Fruit fly (Drosophila melanogaster) whole organism, embryonic: ENCODE data around the gene mRpL15.

Experiments
- Bgb ChIP-seq: fragments of 200-800 bp; sonication (Bioruptor generic); IDR thresholded peaks from 2 replicates; pipeline ENCODE4 v1.3.6; 2022; ENCODE audit warnings: missing biosample characterization, missing genetic modification characterization; ENCODE audit not compliant: partially characterized antibody
- CG10366 ChIP-seq: fragments of 200-800 bp; sonication (Bioruptor generic); IDR thresholded peaks from 2 replicates; pipeline ENCODE4 v1.3.6; 2022; ENCODE audit warnings: missing biosample characterization, missing genetic modification characterization
- CG10979 ChIP-seq: fragments of 200-800 bp; sonication (Bioruptor generic); optimal IDR thresholded peaks from 2 replicates; lab custom pipeline; 2018; ENCODE audit warnings: missing biosample characterization, mild to moderate bottlenecking, missing genetic modification characterization, moderate library complexity
- CG12071 ChIP-seq: fragments of 200-800 bp; sonication (Bioruptor generic); optimal IDR thresholded peaks from 3 replicates; lab custom pipeline; 2018; ENCODE audit warnings: missing biosample characterization, mild to moderate bottlenecking, missing genetic modification characterization
- CG12299 ChIP-seq: fragments of 200-800 bp; sonication (Bioruptor generic); optimal IDR thresholded peaks from 2 replicates; lab custom pipeline; 2018; ENCODE audit warnings: missing biosample characterization, mild to moderate bottlenecking, missing genetic modification characterization
- CG12659 ChIP-seq: fragments of 200-800 bp; sonication (Bioruptor generic); optimal IDR thresholded peaks from 3 replicates; lab custom pipeline; 2017; ENCODE audit warnings: mild to moderate bottlenecking, missing biosample characterization, missing genetic modification reagents, missing genetic modification characterization
- CG15073 ChIP-seq: fragments of 200-800 bp; sonication (Bioruptor generic); optimal IDR thresholded peaks from 2 replicates; lab custom pipeline; 2016; ENCODE audit warnings: missing biosample characterization, missing genetic modification characterization
- CG1602 ChIP-seq: fragments of 200-800 bp; sonication (Bioruptor generic); optimal IDR thresholded peaks from 3 replicates; lab custom pipeline; 2016; ENCODE audit warnings: missing biosample characterization, missing genetic modification characterization
- CG16779 ChIP-seq: fragments of 200-800 bp; sonication (Bioruptor generic); IDR thresholded peaks from 2 replicates; pipeline ENCODE4 v1.3.6; 2022; ENCODE audit warnings: missing biosample characterization, missing genetic modification characterization
- CG16813 ChIP-seq: fragments of 200-800 bp; sonication (Bioruptor generic); IDR thresholded peaks from 3 replicates; pipeline ENCODE4 v1.3.6; 2022; ENCODE audit warnings: missing biosample characterization, missing genetic modification characterization; ENCODE audit not compliant: partially characterized antibody
- CG17359 ChIP-seq: fragments of 200-800 bp; sonication (Bioruptor generic); optimal IDR thresholded peaks from 3 replicates; lab custom pipeline; 2018; ENCODE audit warnings: missing biosample characterization, mild to moderate bottlenecking, missing genetic modification characterization, moderate library complexity
- CG17568 ChIP-seq: fragments of 200-800 bp; sonication (Bioruptor generic); optimal IDR thresholded peaks from 2 replicates; lab custom pipeline; 2018; ENCODE audit warnings: missing biosample characterization, mild to moderate bottlenecking, missing genetic modification characterization, moderate library complexity
- CG2129 ChIP-seq: fragments of 200-800 bp; sonication (Bioruptor generic); IDR thresholded peaks from 2 replicates; pipeline ENCODE4 v1.3.6; 2022; ENCODE audit warnings: missing biosample characterization, missing genetic modification characterization; ENCODE audit not compliant: partially characterized antibody
- CG2199 ChIP-seq: fragments of 200-800 bp; sonication (Bioruptor generic); IDR thresholded peaks from 3 replicates; pipeline ENCODE4 v1.3.6; 2022; ENCODE audit warnings: missing biosample characterization, missing genetic modification characterization
- CG2202 ChIP-seq: fragments of 200-800 bp; sonication (Bioruptor generic); optimal IDR thresholded peaks from 2 replicates; lab custom pipeline; 2018; ENCODE audit warnings: missing biosample characterization, mild to moderate bottlenecking, missing genetic modification characterization
- CG4854 ChIP-seq: fragments of 200-800 bp; sonication (Bioruptor generic); optimal IDR thresholded peaks from 2 replicates; lab custom pipeline; 2016; ENCODE audit warnings: missing biosample characterization, missing genetic modification characterization, inconsistent platforms
- CG6689 ChIP-seq: fragments of 200-800 bp; sonication (Bioruptor generic); IDR thresholded peaks from 2 replicates; pipeline ENCODE4 v1.3.6; 2022; ENCODE audit warnings: missing biosample characterization, missing genetic modification characterization
- CG6854 ChIP-seq: fragments of 200-800 bp; sonication (Bioruptor generic); optimal IDR thresholded peaks from 3 replicates; lab custom pipeline; 2017; ENCODE audit warnings: missing biosample characterization, mild to moderate bottlenecking, missing genetic modification characterization
- CG8944 ChIP-seq: fragments of 200-800 bp; sonication (Bioruptor generic); optimal IDR thresholded peaks from 3 replicates; lab custom pipeline; 2016; ENCODE audit warnings: missing biosample characterization, missing genetic modification characterization
- CG9817 ChIP-seq: fragments of 200-800 bp; sonication (Bioruptor generic); optimal IDR thresholded peaks from 2 replicates; lab custom pipeline; 2018; ENCODE audit warnings: missing biosample characterization, mild to moderate bottlenecking, missing genetic modification characterization, moderate library complexity
- CoRest ChIP-seq: fragments of 200-800 bp; sonication (Bioruptor generic); optimal IDR thresholded peaks from 3 replicates; lab custom pipeline; 2018; ENCODE audit warnings: missing biosample characterization, mild to moderate bottlenecking, missing genetic modification characterization, moderate library complexity
- Dek ChIP-seq: fragments of 200-800 bp; sonication (Bioruptor generic); optimal IDR thresholded peaks from 3 replicates; lab custom pipeline; 2019; ENCODE audit warnings: missing biosample characterization, mild to moderate bottlenecking, missing genetic modification characterization, moderate library complexity
- Eip74EF ChIP-seq, 2 experiments: fragments of 200-800 bp in 1 of 2; fragments of >200 bp in 1 of 2; sonication (Bioruptor generic) in 1 of 2; optimal IDR thresholded peaks; 2 replicates each; lab custom pipeline; 2017 to 2019; ENCODE audit warnings: missing biosample characterization in 2 of 2, missing genetic modification characterization in 2 of 2, mild to moderate bottlenecking in 1 of 2, moderate library complexity in 1 of 2
- GATAe ChIP-seq: fragments of 200-800 bp; sonication (Bioruptor generic); conservative IDR thresholded peaks from 2 replicates; pipeline ENCODE4 v1.3.6; 2022; ENCODE audit warnings: missing biosample characterization, missing genetic modification characterization
- HmgZ ChIP-seq: fragments of 200-800 bp; sonication (Bioruptor generic); optimal IDR thresholded peaks from 2 replicates; lab custom pipeline; 2018; ENCODE audit warnings: missing biosample characterization, mild to moderate bottlenecking, missing genetic modification characterization
- Hr3 ChIP-seq: fragments of 200-800 bp; sonication (Bioruptor generic); optimal IDR thresholded peaks from 3 replicates; lab custom pipeline; 2016; ENCODE audit warnings: missing biosample characterization, missing genetic modification characterization
- Mes4 ChIP-seq: fragments of 200-800 bp; sonication (Bioruptor generic); optimal IDR thresholded peaks from 2 replicates; lab custom pipeline; 2016; ENCODE audit warnings: missing biosample characterization, missing genetic modification characterization
- Nf-YA ChIP-seq: fragments of 200-800 bp; sonication (Bioruptor generic); IDR thresholded peaks from 2 replicates; pipeline ENCODE4 v1.3.6; 2022; ENCODE audit warnings: missing biosample characterization, missing genetic modification characterization
- PHDP ChIP-seq: fragments of 200-800 bp; sonication (Bioruptor generic); optimal IDR thresholded peaks from 3 replicates; lab custom pipeline; 2018; ENCODE audit warnings: missing biosample characterization, mild to moderate bottlenecking, missing genetic modification characterization, moderate library complexity
- Rfx ChIP-seq: fragments of 200-800 bp; sonication (Bioruptor generic); IDR thresholded peaks from 2 replicates; pipeline ENCODE4 v1.3.6; 2022; ENCODE audit warnings: missing biosample characterization, missing genetic modification characterization
- Side ChIP-seq: fragments of 200-800 bp; sonication (Bioruptor generic); optimal IDR thresholded peaks from 2 replicates; lab custom pipeline; 2016; ENCODE audit warnings: missing biosample characterization, missing genetic modification characterization
- ab ChIP-seq: fragments of 200-800 bp; sonication (Bioruptor generic); optimal IDR thresholded peaks from 2 replicates; lab custom pipeline; 2016; ENCODE audit warnings: missing biosample characterization, missing genetic modification characterization
- ac ChIP-seq: fragments of 200-800 bp; sonication (Bioruptor generic); optimal IDR thresholded peaks from 3 replicates; lab custom pipeline; 2017; ENCODE audit warnings: missing biosample characterization, mild to moderate bottlenecking, missing genetic modification characterization
- aop ChIP-seq: fragments of 200-800 bp; sonication (Bioruptor generic); IDR thresholded peaks from 2 replicates; pipeline ENCODE4 v1.3.6; 2022; ENCODE audit warnings: missing biosample characterization, missing genetic modification characterization
- caup ChIP-seq: fragments of 200-800 bp; sonication (Bioruptor generic); optimal IDR thresholded peaks from 3 replicates; lab custom pipeline; 2017; ENCODE audit warnings: missing biosample characterization, mild to moderate bottlenecking, missing genetic modification characterization, moderate library complexity; ENCODE audit not compliant: severe bottlenecking
- fu2 ChIP-seq: fragments of 200-800 bp; sonication (Bioruptor generic); optimal IDR thresholded peaks from 2 replicates; lab custom pipeline; 2016; ENCODE audit warnings: missing biosample characterization, missing genetic modification characterization
- gfzf ChIP-seq: fragments of 200-800 bp; sonication (Bioruptor generic); optimal IDR thresholded peaks from 2 replicates; lab custom pipeline; 2016; ENCODE audit warnings: missing biosample characterization, mild to moderate bottlenecking, missing genetic modification characterization, moderate library complexity
- kah ChIP-seq: fragments of 200-800 bp; sonication (Bioruptor generic); optimal IDR thresholded peaks from 2 replicates; lab custom pipeline; 2018; ENCODE audit warnings: missing biosample characterization, mild to moderate bottlenecking, missing genetic modification characterization
- lilli ChIP-seq: fragments of 200-800 bp; sonication (Bioruptor generic); optimal IDR thresholded peaks from 3 replicates; lab custom pipeline; 2016; ENCODE audit warnings: missing biosample characterization, missing genetic modification characterization
- peb ChIP-seq: fragments of 200-800 bp; sonication (Bioruptor generic); IDR thresholded peaks from 2 replicates; pipeline ENCODE4 v1.3.6; 2022; ENCODE audit warnings: missing biosample characterization, missing genetic modification characterization
- pnt ChIP-seq: fragments of 200-800 bp; sonication (Bioruptor generic); optimal IDR thresholded peaks from 3 replicates; lab custom pipeline; 2016; ENCODE audit warnings: missing biosample characterization, missing genetic modification characterization
- repo ChIP-seq: fragments of 200-800 bp; sonication (Bioruptor generic); optimal IDR thresholded peaks from 2 replicates; lab custom pipeline; 2016; ENCODE audit warnings: missing biosample characterization, missing genetic modification characterization
- sens ChIP-seq: fragments of 200-800 bp; sonication (Bioruptor generic); peaks from one replicate; lab custom pipeline; 2016; ENCODE audit warnings: missing biosample characterization, missing genetic modification characterization
- slp2 ChIP-seq: fragments of 200-800 bp; sonication (Bioruptor generic); optimal IDR thresholded peaks from 2 replicates; lab custom pipeline; 2016; ENCODE audit warnings: missing biosample characterization, missing genetic modification characterization
- sob ChIP-seq: fragments of 200-800 bp; sonication (Bioruptor generic); IDR thresholded peaks from 2 replicates; pipeline ENCODE4 v1.3.6; 2022; ENCODE audit warnings: missing biosample characterization, missing genetic modification characterization
- tll ChIP-seq, 2 experiments: fragments of 200-800 bp in 1 of 2; fragments of >200 bp in 1 of 2; sonication (Bioruptor generic) in 1 of 2; optimal IDR thresholded peaks; 2 replicates each; lab custom pipeline; 2017 to 2019; ENCODE audit warnings: missing biosample characterization in 2 of 2, missing genetic modification characterization in 2 of 2, mild to moderate bottlenecking in 1 of 2, moderate library complexity in 1 of 2
- tna ChIP-seq: fragments of 200-800 bp; sonication (Bioruptor generic); IDR thresholded peaks from 2 replicates; pipeline ENCODE4 v1.3.6; 2022; ENCODE audit warnings: missing biosample characterization, missing genetic modification characterization; ENCODE audit not compliant: partially characterized antibody
- wek ChIP-seq: fragments of 200-800 bp; sonication (Bioruptor generic); optimal IDR thresholded peaks from 3 replicates; lab custom pipeline; 2018; ENCODE audit warnings: missing biosample characterization, mild to moderate bottlenecking, missing genetic modification characterization, moderate library complexity
- wor ChIP-seq: fragments of 200-800 bp; sonication (Bioruptor generic); IDR thresholded peaks from 2 replicates; pipeline ENCODE4 v1.3.6; 2022; ENCODE audit warnings: missing biosample characterization, missing genetic modification characterization

Gene mRpL15

DNA sequence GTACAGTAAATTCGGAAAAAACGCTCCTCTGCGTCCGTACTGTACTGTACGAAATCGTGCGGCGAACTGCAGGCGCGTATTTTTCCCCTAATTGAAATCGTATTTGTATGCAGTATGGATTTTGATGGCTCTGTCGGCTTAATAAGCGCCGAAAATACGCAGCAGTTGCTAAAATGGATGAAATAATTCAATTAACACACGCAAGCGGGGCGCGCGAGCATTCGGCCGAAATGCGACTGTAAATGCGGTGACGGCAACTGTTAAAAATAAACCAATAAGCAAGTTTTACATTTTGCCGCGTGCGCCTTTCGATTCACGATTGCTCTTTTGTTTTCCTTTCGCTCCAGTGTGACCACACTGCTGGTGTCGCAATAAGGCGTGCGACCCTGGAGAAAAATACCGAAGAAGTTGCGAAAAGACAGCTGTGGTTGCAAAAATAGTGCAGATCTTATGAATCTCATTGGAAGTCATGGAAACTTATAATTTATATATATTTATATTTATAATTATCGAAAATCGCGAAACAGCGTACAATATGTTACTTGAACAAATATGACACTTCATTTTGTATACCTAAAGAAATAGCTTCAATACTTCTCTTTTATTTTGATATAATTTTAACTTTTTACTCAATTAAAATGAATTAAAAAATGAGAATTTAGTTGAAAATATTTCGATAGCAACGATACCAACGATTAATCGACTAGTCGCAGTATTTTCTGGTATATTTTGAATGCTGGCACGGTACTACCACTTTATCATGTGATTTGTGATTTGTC lies 37.2 kb upstream of the mRpL15 start, which contains the start of the genes CG32428 and CG5969 (continued):
- peak; percentile 53 for TF ChIP-seq Hr3
- TF ChIP-seq Side: peak; percentile 6
- peak; percentile 51 for TF ChIP-seq wek (GFP tag; lab: Kevin White, UChicago)
- TF ChIP-seq CG4854 (GFP tag; lab: Kevin White, UChicago): no peak
- no peak for TF ChIP-seq kah (GFP tag; lab: Kevin White, UChicago)
- TF ChIP-seq PHDP (tag; lab: Kevin White, UChicago): peak; percentile 64
- peak; percentile 7 for TF ChIP-seq CG6854 (GFP tag; lab: Kevin White, UChicago)
- no peak for TF ChIP-seq ab
- no peak for TF ChIP-seq tna
- TF ChIP-seq Rfx (GFP tag; lab: Robert Waterston, UW): peak; percentile 81
- TF ChIP-seq Bgb (GFP tag; lab: Robert Waterston, UW): no peak
- no peak; the same call in 1 of the 2 replicates for TF ChIP-seq CG6689
- no peak for TF ChIP-seq CG15073 (GFP tag; lab: Kevin White, UChicago)
- TF ChIP-seq CG2199: no peak
- TF ChIP-seq HmgZ: peak; percentile 20
- TF ChIP-seq sob (GFP tag; lab: Robert Waterston, UW): peak; percentile 65
- TF ChIP-seq CG16779 (GFP tag; lab: Robert Waterston, UW): no peak
- peak; percentile 79 for TF ChIP-seq CoRest (tag; lab: Kevin White, UChicago)
- no peak for TF ChIP-seq CG17568
- TF ChIP-seq Eip74EF (GFP tag; optimal IDR thresholded peaks at IDR 0.05; lab: Kevin White, UChicago): peak in 1 of 2 experiments; percentile 11
- TF ChIP-seq CG12071 (GFP tag; lab: Kevin White, UChicago): no peak
- no peak for TF ChIP-seq slp2
- peak; percentile 65 for TF ChIP-seq caup (GFP tag; lab: Kevin White, UChicago)
- TF ChIP-seq CG12299 (tag; lab: Kevin White, UChicago): peak; percentile 19
- no peak for TF ChIP-seq tll (GFP tag; optimal IDR thresholded peaks at IDR 0.05; lab: Kevin White, UChicago)
- TF ChIP-seq ac (GFP tag; lab: Kevin White, UChicago): no peak
- TF ChIP-seq CG8944: no peak
- peak; percentile 9; the same call in 1 of the 2 replicates for TF ChIP-seq GATAe (GFP tag; lab: Robert Waterston, UW)
- TF ChIP-seq Mes4: no peak
- TF ChIP-seq Dek (tag; lab: Kevin White, UChicago): peak; percentile 76
- TF ChIP-seq wor: no peak
- TF ChIP-seq CG2202 (tag; lab: Kevin White, UChicago): no peak
- peak; percentile 75 for TF ChIP-seq gfzf (GFP tag; lab: Kevin White, UChicago)
- peak; percentile 70 for TF ChIP-seq CG9817 (tag; lab: Kevin White, UChicago)
- no peak for TF ChIP-seq pnt (GFP tag; lab: Kevin White, UChicago)
- peak; percentile 28 for TF ChIP-seq CG1602 (GFP tag; lab: Kevin White, UChicago)
- peak; percentile 61 for TF ChIP-seq CG10366 (GFP tag; lab: Robert Waterston, UW)
- TF ChIP-seq fu2 (GFP tag; lab: Kevin White, UChicago): no peak
- TF ChIP-seq Nf-YA (GFP tag; lab: Robert Waterston, UW): no peak
- peak; percentile 43 for TF ChIP-seq CG17359 (tag; lab: Kevin White, UChicago)
- no peak for TF ChIP-seq repo
- TF ChIP-seq sens: peak; percentile 22
- TF ChIP-seq lilli (GFP tag; lab: Kevin White, UChicago): peak; percentile 34
- no peak for TF ChIP-seq CG16813 (GFP tag; lab: Robert Waterston, UW)
- TF ChIP-seq peb (GFP tag; lab: Robert Waterston, UW): no peak
- TF ChIP-seq CG12659 (GFP tag; lab: Kevin White, UChicago): peak; percentile 72
- TF ChIP-seq aop: no peak
- TF ChIP-seq CG10979 (tag; lab: Kevin White, UChicago): no peak
- no peak for TF ChIP-seq CG2129 (GFP tag; lab: Robert Waterston, UW)
